Worm (Caenorhabditis elegans): Measurements from ENCODE around the gene ZK1248.17.

- TF ChIP-seq unc-62 (GFP tag; optimal IDR thresholded peaks at IDR 0.05) (no peak), him-1 (tag; optimal IDR thresholded peaks at IDR 0.05) (no peak), dpl-1 (GFP tag; optimal IDR thresholded peaks at IDR 0.05) (no peak), somi-1 (GFP tag; optimal IDR thresholded peaks at IDR 0.05) (no peak), F49E8.2 (tag; optimal IDR thresholded peaks at IDR 0.05; ENCODE audit: insufficient read depth) (no peak), ama-1 (optimal IDR thresholded peaks at IDR 0.05) (no peak), ama-1 (GFP tag; optimal IDR thresholded peaks at IDR 0.05) (no peak), F55B11.4 (tag; optimal IDR thresholded peaks at IDR 0.05; ENCODE audit: borderline replicate concordance, insufficient read depth) (no peak), F22D6.2 (tag; optimal IDR thresholded peaks at IDR 0.05) (no peak), F33H1.4 (GFP tag; IDR thresholded peaks at IDR 0.05) (no peak), aptf-3 (GFP tag; IDR thresholded peaks at IDR 0.05) (no peak), snpc-4 (GFP tag; optimal IDR thresholded peaks at IDR 0.05) (no peak), snpc-4 (tag; optimal IDR thresholded peaks at IDR 0.05) (no peak), nhr-90 (tag; optimal IDR thresholded peaks at IDR 0.05) (no peak), ekl-4 (GFP tag; IDR thresholded peaks at IDR 0.05) (no peak)
Measured at ce11 chrII:5858322-5858721, 13.0 kb upstream of the ZK1248.17 start, which contains the start of gene F55C12.4.
